Worm (Caenorhabditis elegans) whole organism, mixed stage, embryonic: Measurements from ENCODE around the gene B0524.2.

Experiments used
- M03D4.4 ChIP-seq: sonication (generic microtip); optimal IDR thresholded peaks from 2 replicates; lab custom pipeline; 2017; ENCODE audit warnings: mild to moderate bottlenecking, missing genetic modification characterization, missing compliant biosample characterization
- blmp-1 ChIP-seq: fragments of 150-350 bp; optimal IDR thresholded peaks from 2 replicates; lab custom pipeline; 2014; ENCODE audit warnings: missing biosample characterization, missing genetic modification characterization
- ceh-39 ChIP-seq: fragments of 150-350 bp; optimal IDR thresholded peaks from 2 replicates; lab custom pipeline; 2014; ENCODE audit warnings: missing biosample characterization, missing genetic modification characterization
- ceh-43 ChIP-seq: fragments of 200-800 bp; sonication (Bioruptor generic); optimal IDR thresholded peaks from 2 replicates; lab custom pipeline; 2018; ENCODE audit warnings: mild to moderate bottlenecking, missing genetic modification characterization, moderate library complexity, missing compliant biosample characterization
- ceh-83 ChIP-seq: fragments of 200-800 bp; sonication (Bioruptor generic); optimal IDR thresholded peaks from 2 replicates; lab custom pipeline; 2018; ENCODE audit warnings: mild to moderate bottlenecking, missing genetic modification characterization, missing compliant biosample characterization
- ces-1 ChIP-seq: fragments of 150-350 bp; optimal IDR thresholded peaks from 2 replicates; lab custom pipeline; 2014; ENCODE audit warnings: missing biosample characterization, missing genetic modification reagents, missing genetic modification characterization
- cnd-1 ChIP-seq: fragments of 200-800 bp; sonication (Bioruptor generic); optimal IDR thresholded peaks from 2 replicates; lab custom pipeline; 2018; ENCODE audit warnings: mild to moderate bottlenecking, missing genetic modification characterization, missing compliant biosample characterization
- drap-1 ChIP-seq: fragments of 200-800 bp; sonication (Bioruptor generic); optimal IDR thresholded peaks from 3 replicates; lab custom pipeline; 2018; ENCODE audit warnings: mild to moderate bottlenecking, missing genetic modification characterization, missing compliant biosample characterization
- elt-1 ChIP-seq: sonication (generic microtip); optimal IDR thresholded peaks from 2 replicates; lab custom pipeline; 2017; ENCODE audit warnings: missing genetic modification characterization, mild to moderate bottlenecking, missing compliant biosample characterization, antibody characterized with exemption, moderate library complexity, borderline replicate concordance; ENCODE audit not compliant: insufficient read depth
- hlh-1 ChIP-seq: fragments of 150-350 bp; optimal IDR thresholded peaks from 2 replicates; lab custom pipeline; 2014; ENCODE audit warnings: missing biosample characterization, missing genetic modification reagents, missing genetic modification characterization
- lin-13 ChIP-seq: fragments of 150-350 bp; optimal IDR thresholded peaks from 2 replicates; lab custom pipeline; 2014; ENCODE audit warnings: missing biosample characterization, missing genetic modification characterization
- lin-32 ChIP-seq: fragments of 200-800 bp; sonication (Bioruptor generic); optimal IDR thresholded peaks from 2 replicates; lab custom pipeline; 2018; ENCODE audit warnings: mild to moderate bottlenecking, missing genetic modification characterization, missing compliant biosample characterization
- lsy-2 ChIP-seq: fragments of 150-350 bp; optimal IDR thresholded peaks from 2 replicates; lab custom pipeline; 2014; ENCODE audit warnings: missing biosample characterization, missing genetic modification characterization
- mep-1 ChIP-seq: fragments of 150-350 bp; optimal IDR thresholded peaks from 2 replicates; lab custom pipeline; 2017; ENCODE audit warnings: missing biosample characterization, missing genetic modification reagents, missing genetic modification characterization, inconsistent platforms
- mls-2 ChIP-seq: sonication (generic microtip); optimal IDR thresholded peaks from 2 replicates; lab custom pipeline; 2016; ENCODE audit warnings: mild to moderate bottlenecking, missing genetic modification characterization, moderate library complexity, missing compliant biosample characterization
- nhr-12 ChIP-seq: fragments of 150-350 bp; optimal IDR thresholded peaks from 2 replicates; lab custom pipeline; 2014; ENCODE audit warnings: missing biosample characterization, missing genetic modification characterization
- nhr-237 ChIP-seq: fragments of 150-350 bp; optimal IDR thresholded peaks from 2 replicates; lab custom pipeline; 2014; ENCODE audit warnings: missing biosample characterization, missing genetic modification characterization
- nhr-28 ChIP-seq: fragments of 150-350 bp; optimal IDR thresholded peaks from 2 replicates; lab custom pipeline; 2014; ENCODE audit warnings: missing biosample characterization, missing genetic modification characterization
- pha-4 ChIP-seq: fragments of 150-350 bp; optimal IDR thresholded peaks from 2 replicates; lab custom pipeline; 2018; ENCODE audit warnings: missing biosample characterization, missing genetic modification reagents, missing genetic modification characterization
- sem-2 ChIP-seq: fragments of 200-800 bp; sonication (Bioruptor generic); optimal IDR thresholded peaks from 2 replicates; lab custom pipeline; 2018; ENCODE audit warnings: mild to moderate bottlenecking, missing genetic modification characterization, missing compliant biosample characterization
- snpc-4 ChIP-seq: fragments of 150-350 bp; optimal IDR thresholded peaks from 2 replicates; lab custom pipeline; 2014; ENCODE audit warnings: missing biosample characterization, missing genetic modification characterization
- tbx-8 ChIP-seq: fragments of 200-800 bp; sonication (Bioruptor generic); optimal IDR thresholded peaks from 2 replicates; lab custom pipeline; 2018; ENCODE audit warnings: mild to moderate bottlenecking, missing genetic modification characterization, moderate library complexity, missing compliant biosample characterization
- unc-120 ChIP-seq: sonication (generic microtip); optimal IDR thresholded peaks from 2 replicates; lab custom pipeline; 2017; ENCODE audit warnings: missing genetic modification characterization, missing compliant biosample characterization; ENCODE audit not compliant: poor library complexity, severe bottlenecking
- unc-39 ChIP-seq: fragments of 150-350 bp; optimal IDR thresholded peaks from 2 replicates; lab custom pipeline; 2014; ENCODE audit warnings: missing biosample characterization, missing genetic modification characterization
- unc-62 ChIP-seq: fragments of 150-350 bp; optimal IDR thresholded peaks from 2 replicates; lab custom pipeline; 2014; ENCODE audit warnings: missing biosample characterization, missing genetic modification reagents, missing genetic modification characterization
- zip-8 ChIP-seq: fragments of 150-350 bp; optimal IDR thresholded peaks from 2 replicates; lab custom pipeline; 2014; ENCODE audit warnings: missing biosample characterization, missing genetic modification characterization
- ztf-11 ChIP-seq: fragments of 150-350 bp; optimal IDR thresholded peaks from 2 replicates; lab custom pipeline; 2014; ENCODE audit warnings: missing biosample characterization, missing genetic modification characterization

B0524.2 gene

ce11 chrIII:1937879-1938438, 44.1 kb downstream of the B0524.2 start:
- TF ChIP-seq lin-13 (tag; lab: Kevin White, UChicago): peak; percentile 35
- no peak for TF ChIP-seq mep-1 (tag; lab: Kevin White, UChicago)
- TF ChIP-seq lsy-2 (tag; lab: Kevin White, UChicago): peak; percentile 69

ce11 chrIII:1938712-1939624, 45.1 kb downstream of the B0524.2 start:
- TF ChIP-seq cnd-1 (tag; lab: Kevin White, UChicago) (no peak), lsy-2 (tag; lab: Kevin White, UChicago) (peak; percentile 66)

- TF ChIP-seq tbx-8 (GFP tag; lab: Kevin White, UChicago) (no peak), lsy-2 (tag; lab: Kevin White, UChicago) (peak; percentile 53)
Observed at ce11 chrIII:1939625-1939988, 45.8 kb downstream of the B0524.2 start.

ce11 chrIII:1943488-1943887, 49.6 kb downstream of the B0524.2 start, which contains the start of gene F53A3.1:
TSS of gene F53A3.1 (minus strand) at chrIII:1943637.
- no peak for TF ChIP-seq pha-4 (tag; lab: Kevin White, UChicago)
- peak; percentile 53 for TF ChIP-seq unc-120 (tag; lab: Kevin White, UChicago)
- TF ChIP-seq ceh-43 (GFP tag; lab: Kevin White, UChicago): no peak
- no peak for TF ChIP-seq unc-62 (GFP tag; lab: Kevin White, UChicago)
- no peak for TF ChIP-seq zip-8 (tag; lab: Kevin White, UChicago)
- no peak for TF ChIP-seq elt-1 (tag; lab: Kevin White, UChicago)
- peak; percentile 65 for TF ChIP-seq hlh-1 (tag; lab: Kevin White, UChicago)
- no peak for TF ChIP-seq lin-32 (GFP tag; lab: Kevin White, UChicago)
- TF ChIP-seq nhr-237 (tag; lab: Kevin White, UChicago): no peak
- TF ChIP-seq blmp-1 (tag; lab: Kevin White, UChicago): no peak

- no peak for TF ChIP-seq hlh-1 (tag; lab: Kevin White, UChicago)
- TF ChIP-seq nhr-28 (tag; lab: Kevin White, UChicago): no peak
- no peak for TF ChIP-seq ces-1
- TF ChIP-seq blmp-1 (tag; lab: Kevin White, UChicago): no peak
- TF ChIP-seq unc-39 (tag; lab: Kevin White, UChicago): no peak
- TF ChIP-seq nhr-237 (tag; lab: Kevin White, UChicago): no peak
- no peak for TF ChIP-seq sem-2
- no peak for TF ChIP-seq ceh-39
Observed at ce11 chrIII:1947851-1948250, 54.0 kb downstream of the B0524.2 start.

- TF ChIP-seq ztf-11 (tag; lab: Kevin White, UChicago): no peak
- no peak for TF ChIP-seq elt-1 (tag; lab: Kevin White, UChicago)
- TF ChIP-seq snpc-4 (tag; lab: Kevin White, UChicago): no peak
- no peak for TF ChIP-seq lin-32 (GFP tag; lab: Kevin White, UChicago)
- TF ChIP-seq sem-2: no peak
- TF ChIP-seq ceh-43 (GFP tag; lab: Kevin White, UChicago): no peak
- TF ChIP-seq blmp-1 (tag; lab: Kevin White, UChicago): no peak
- TF ChIP-seq tbx-8 (GFP tag; lab: Kevin White, UChicago): no peak
- TF ChIP-seq unc-39 (tag; lab: Kevin White, UChicago): no peak
- TF ChIP-seq mep-1 (tag; lab: Kevin White, UChicago): no peak
- no peak for TF ChIP-seq nhr-12 (tag; lab: Kevin White, UChicago)
- no peak for TF ChIP-seq unc-120 (tag; lab: Kevin White, UChicago)
- TF ChIP-seq zip-8 (tag; lab: Kevin White, UChicago): no peak
- TF ChIP-seq cnd-1 (tag; lab: Kevin White, UChicago): no peak
- TF ChIP-seq ceh-83 (GFP tag; lab: Kevin White, UChicago): no peak
- TF ChIP-seq drap-1 (GFP tag; lab: Kevin White, UChicago): no peak
- TF ChIP-seq ces-1: no peak
- no peak for TF ChIP-seq pha-4 (tag; lab: Kevin White, UChicago)
- no peak for TF ChIP-seq M03D4.4 (tag; lab: Kevin White, UChicago)
- no peak for TF ChIP-seq mls-2 (tag; lab: Kevin White, UChicago)
Observed at ce11 chrIII:1949362-1949761, 55.5 kb downstream of the B0524.2 start.
